Worm (Caenorhabditis elegans): ENCODE data around the gene F55H2.8.

ce11 chrIII:9544125-9544524 lies 30.5 kb downstream of the F55H2.8 start, which contains the start of gene ZK1098.9:
- TF ChIP-seq tra-4 (tag; optimal IDR thresholded peaks at IDR 0.05) (no peak), pes-1 (GFP tag; IDR thresholded peaks at IDR 0.05) (no peak), flt-1 (GFP tag; IDR thresholded peaks at IDR 0.05) (no peak), ama-1 (optimal IDR thresholded peaks at IDR 0.05) (no peak), tbx-11 (GFP tag; IDR thresholded peaks at IDR 0.05) (no peak), F13C5.2 (tag; optimal IDR thresholded peaks at IDR 0.05) (no peak), scrt-1 (GFP tag; IDR thresholded peaks at IDR 0.05) (no peak), hmg-4 (GFP tag; optimal IDR thresholded peaks at IDR 0.05) (no peak), sea-1 (GFP tag; conservative IDR thresholded peaks at IDR 0.05) (no peak), aly-1 (tag; optimal IDR thresholded peaks at IDR 0.05) (no peak), hmbx-1 (tag; optimal IDR thresholded peaks at IDR 0.05) (no peak), tbx-37 (GFP tag; conservative IDR thresholded peaks at IDR 0.05) (no peak)

Data from whole organism, early embryonic.